Fruit fly (Drosophila melanogaster) S2 (cell line): ENCODE data around the gene BCAS2.
"Not testable (repeated sequence)": the region's sequence is repeated elsewhere in the genome, so short reads cannot be mapped to it uniquely, and the experiment has no call there.

Source experiments
- CG8478 ChIP-seq: fragments of >200 bp; optimal IDR thresholded peaks from 2 replicates; lab custom pipeline; 2018
- CTCF ChIP-seq, 2 experiments: fragments of >200 bp; optimal IDR thresholded peaks; 2 replicates each; lab custom pipeline; 2018

- not testable (repeated sequence) for TF ChIP-seq CTCF (optimal IDR thresholded peaks at IDR 0.05; lab: Kevin White, UChicago); CG8478
Observed at dm6 chr3R:27963119-27963518, 41.0 kb upstream of the BCAS2 start, which contains the start of the genes CG31131 and CG4849.
